Fruit fly (Drosophila melanogaster): ENCODE data around the gene CG46306.
A peak's percentile ranks its signal among the peaks of the same experiment; 100 is the strongest.

Gene CG46306

dm6 chrX:16844295-16844694 lies 9.0 kb upstream of the CG46306 start, which contains the start of gene RSG7:
TSS of gene RSG7 (minus strand) at chrX:16844433.
- no peak for TF ChIP-seq Hr78 (GFP tag; optimal IDR thresholded peaks at IDR 0.05)
- TF ChIP-seq Vsx2 (GFP tag; optimal IDR thresholded peaks at IDR 0.05; ENCODE audit: partially characterized antibody): no peak
- no peak for TF ChIP-seq tai (GFP tag; optimal IDR thresholded peaks at IDR 0.05)
- no peak for TF ChIP-seq sage (GFP tag; optimal IDR thresholded peaks at IDR 0.05)
- no peak for TF ChIP-seq sv (GFP tag; optimal IDR thresholded peaks at IDR 0.05)
- no peak for TF ChIP-seq CG32264 (GFP tag; optimal IDR thresholded peaks at IDR 0.05)
- no peak for TF ChIP-seq br (GFP tag; optimal IDR thresholded peaks at IDR 0.05)
- TF ChIP-seq HLH106 (tag; optimal IDR thresholded peaks at IDR 0.05): no peak
- TF ChIP-seq foxo (GFP tag; optimal IDR thresholded peaks at IDR 0.05): no peak
- no peak for TF ChIP-seq Dif (GFP tag; optimal IDR thresholded peaks at IDR 0.05; ENCODE audit: partially characterized antibody)
- no peak for TF ChIP-seq CrebA (GFP tag; optimal IDR thresholded peaks at IDR 0.05; ENCODE audit: borderline replicate concordance)
- no peak for TF ChIP-seq lola (GFP tag; optimal IDR thresholded peaks at IDR 0.05)
- TF ChIP-seq ey (GFP tag; optimal IDR thresholded peaks at IDR 0.05): no peak
- TF ChIP-seq rgr (GFP tag; optimal IDR thresholded peaks at IDR 0.05): no peak
- TF ChIP-seq N (GFP tag; optimal IDR thresholded peaks at IDR 0.05): no peak
- no peak for TF ChIP-seq Mio (GFP tag; optimal IDR thresholded peaks at IDR 0.05)
- TF ChIP-seq h (GFP tag; optimal IDR thresholded peaks at IDR 0.05): no peak
- no peak for TF ChIP-seq Dfd (GFP tag; optimal IDR thresholded peaks at IDR 0.05)
- no peak for TF ChIP-seq pan (optimal IDR thresholded peaks at IDR 0.05)
- TF ChIP-seq Hr83 (GFP tag; optimal IDR thresholded peaks at IDR 0.05; ENCODE audit: poor library complexity, severe bottlenecking): no peak

- TF ChIP-seq dl (GFP tag; optimal IDR thresholded peaks at IDR 0.05; ENCODE audit: insufficient read depth in 1 of 2, partially characterized antibody in 2 of 2) (peak; percentile 58 to 83), Dif (GFP tag; optimal IDR thresholded peaks at IDR 0.05; ENCODE audit: partially characterized antibody) (peak; percentile 98), Vsx2 (GFP tag; optimal IDR thresholded peaks at IDR 0.05; ENCODE audit: partially characterized antibody) (peak; percentile 82), OdsH (GFP tag; optimal IDR thresholded peaks at IDR 0.05) (no peak)
Observed at dm6 chrX:16839905-16840304, 4.6 kb upstream of the CG46306 start.

dm6 chrX:16839033-16839432 lies 3.7 kb upstream of the CG46306 start:
- TF ChIP-seq ey (GFP tag; optimal IDR thresholded peaks at IDR 0.05) (no peak), Hr83 (GFP tag; optimal IDR thresholded peaks at IDR 0.05; ENCODE audit: poor library complexity, severe bottlenecking) (no peak), CG9705 (GFP tag; optimal IDR thresholded peaks at IDR 0.05) (no peak), Vsx2 (GFP tag; optimal IDR thresholded peaks at IDR 0.05; ENCODE audit: partially characterized antibody) (no peak), lola (GFP tag; optimal IDR thresholded peaks at IDR 0.05) (no peak), dmrt93B (GFP tag; optimal IDR thresholded peaks at IDR 0.05) (no peak)

dm6 chrX:16837588-16838178 lies 2.4 kb upstream of the CG46306 start:
- no peak for TF ChIP-seq Rel (GFP tag; optimal IDR thresholded peaks at IDR 0.05)
- peak; percentile 91 for TF ChIP-seq Rel (tag; optimal IDR thresholded peaks at IDR 0.05)
- no peak for TF ChIP-seq lola (GFP tag; optimal IDR thresholded peaks at IDR 0.05)
- TF ChIP-seq fru (GFP tag; optimal IDR thresholded peaks at IDR 0.05): no peak

- TF ChIP-seq foxo (GFP tag; optimal IDR thresholded peaks at IDR 0.05) (no peak), sage (GFP tag; optimal IDR thresholded peaks at IDR 0.05) (no peak), sv (GFP tag; optimal IDR thresholded peaks at IDR 0.05) (no peak), usp (GFP tag; optimal IDR thresholded peaks at IDR 0.05) (no peak), psq (GFP tag; optimal IDR thresholded peaks at IDR 0.05) (no peak), Jra (GFP tag; optimal IDR thresholded peaks at IDR 0.05) (no peak), dmrt93B (GFP tag; optimal IDR thresholded peaks at IDR 0.05) (no peak), pan (optimal IDR thresholded peaks at IDR 0.05) (no peak), CG32264 (GFP tag; optimal IDR thresholded peaks at IDR 0.05) (no peak), Abd-B (GFP tag; optimal IDR thresholded peaks at IDR 0.05) (no peak), Hnf4 (GFP tag; optimal IDR thresholded peaks at IDR 0.05) (no peak), brk (GFP tag; optimal IDR thresholded peaks at IDR 0.05) (no peak), woc (GFP tag; optimal IDR thresholded peaks at IDR 0.05) (no peak), lola (GFP tag; optimal IDR thresholded peaks at IDR 0.05) (no peak), CG9705 (GFP tag; optimal IDR thresholded peaks at IDR 0.05) (no peak), Hr83 (GFP tag; optimal IDR thresholded peaks at IDR 0.05; ENCODE audit: poor library complexity, severe bottlenecking) (no peak), Dif (GFP tag; optimal IDR thresholded peaks at IDR 0.05; ENCODE audit: partially characterized antibody) (no peak), Dfd (GFP tag; optimal IDR thresholded peaks at IDR 0.05) (no peak), fru (GFP tag; optimal IDR thresholded peaks at IDR 0.05) (no peak)
Observed at dm6 chrX:16836805-16837333, 1.5 kb upstream of the CG46306 start.
